Worm (Caenorhabditis elegans) whole organism, mixed stage, embryonic: Measurements from ENCODE around the gene F35C11.4.

Experiments
- M03D4.4 ChIP-seq: sonication (generic microtip); optimal IDR thresholded peaks from 2 replicates; lab custom pipeline; 2017; ENCODE audit warnings: mild to moderate bottlenecking, missing genetic modification characterization, missing compliant biosample characterization
- bed-3 ChIP-seq: fragments of 200-800 bp; sonication (Bioruptor generic); optimal IDR thresholded peaks from 3 replicates; lab custom pipeline; 2018; ENCODE audit warnings: mild to moderate bottlenecking, missing genetic modification characterization, moderate library complexity, missing compliant biosample characterization
- ceh-39 ChIP-seq: fragments of 150-350 bp; optimal IDR thresholded peaks from 2 replicates; lab custom pipeline; 2014; ENCODE audit warnings: missing biosample characterization, missing genetic modification characterization
- ceh-43 ChIP-seq: fragments of 200-800 bp; sonication (Bioruptor generic); optimal IDR thresholded peaks from 2 replicates; lab custom pipeline; 2018; ENCODE audit warnings: mild to moderate bottlenecking, missing genetic modification characterization, moderate library complexity, missing compliant biosample characterization
- ceh-83 ChIP-seq: fragments of 200-800 bp; sonication (Bioruptor generic); optimal IDR thresholded peaks from 2 replicates; lab custom pipeline; 2018; ENCODE audit warnings: mild to moderate bottlenecking, missing genetic modification characterization, missing compliant biosample characterization
- ces-1 ChIP-seq: fragments of 150-350 bp; optimal IDR thresholded peaks from 2 replicates; lab custom pipeline; 2014; ENCODE audit warnings: missing biosample characterization, missing genetic modification reagents, missing genetic modification characterization
- drap-1 ChIP-seq: fragments of 200-800 bp; sonication (Bioruptor generic); optimal IDR thresholded peaks from 3 replicates; lab custom pipeline; 2018; ENCODE audit warnings: mild to moderate bottlenecking, missing genetic modification characterization, missing compliant biosample characterization
- elt-1 ChIP-seq: sonication (generic microtip); optimal IDR thresholded peaks from 2 replicates; lab custom pipeline; 2017; ENCODE audit warnings: missing genetic modification characterization, mild to moderate bottlenecking, missing compliant biosample characterization, antibody characterized with exemption, moderate library complexity, borderline replicate concordance; ENCODE audit not compliant: insufficient read depth
- elt-3 ChIP-seq: fragments of 150-350 bp; optimal IDR thresholded peaks from 2 replicates; lab custom pipeline; 2014; ENCODE audit warnings: missing biosample characterization, missing genetic modification characterization
- flh-1 ChIP-seq: fragments of 200-800 bp; sonication (Bioruptor generic); optimal IDR thresholded peaks from 2 replicates; lab custom pipeline; 2018; ENCODE audit warnings: mild to moderate bottlenecking, missing genetic modification characterization, moderate library complexity, missing compliant biosample characterization
- ham-2 ChIP-seq: fragments of 200-800 bp; sonication (Bioruptor generic); optimal IDR thresholded peaks from 2 replicates; lab custom pipeline; 2018; ENCODE audit warnings: mild to moderate bottlenecking, missing genetic modification characterization, missing compliant biosample characterization
- hlh-1 ChIP-seq: fragments of 150-350 bp; optimal IDR thresholded peaks from 2 replicates; lab custom pipeline; 2014; ENCODE audit warnings: missing biosample characterization, missing genetic modification reagents, missing genetic modification characterization
- lin-13 ChIP-seq: fragments of 150-350 bp; optimal IDR thresholded peaks from 2 replicates; lab custom pipeline; 2014; ENCODE audit warnings: missing biosample characterization, missing genetic modification characterization
- lsy-2 ChIP-seq: fragments of 150-350 bp; optimal IDR thresholded peaks from 2 replicates; lab custom pipeline; 2014; ENCODE audit warnings: missing biosample characterization, missing genetic modification characterization
- mab-5 ChIP-seq: fragments of 150-350 bp; optimal IDR thresholded peaks from 2 replicates; lab custom pipeline; 2014; ENCODE audit warnings: missing biosample characterization, missing genetic modification characterization
- mls-2 ChIP-seq: sonication (generic microtip); optimal IDR thresholded peaks from 2 replicates; lab custom pipeline; 2016; ENCODE audit warnings: mild to moderate bottlenecking, missing genetic modification characterization, moderate library complexity, missing compliant biosample characterization
- nhr-12 ChIP-seq: fragments of 150-350 bp; optimal IDR thresholded peaks from 2 replicates; lab custom pipeline; 2014; ENCODE audit warnings: missing biosample characterization, missing genetic modification characterization
- nhr-2 ChIP-seq: fragments of 150-350 bp; optimal IDR thresholded peaks from 2 replicates; lab custom pipeline; 2014; ENCODE audit warnings: missing biosample characterization, missing genetic modification characterization
- nhr-237 ChIP-seq: fragments of 150-350 bp; optimal IDR thresholded peaks from 2 replicates; lab custom pipeline; 2014; ENCODE audit warnings: missing biosample characterization, missing genetic modification characterization
- nhr-28 ChIP-seq: fragments of 150-350 bp; optimal IDR thresholded peaks from 2 replicates; lab custom pipeline; 2014; ENCODE audit warnings: missing biosample characterization, missing genetic modification characterization
- nhr-76 ChIP-seq: sonication (generic microtip); optimal IDR thresholded peaks from 2 replicates; lab custom pipeline; 2017; ENCODE audit warnings: missing biosample characterization, missing genetic modification characterization
- pha-4 ChIP-seq: fragments of 150-350 bp; optimal IDR thresholded peaks from 2 replicates; lab custom pipeline; 2018; ENCODE audit warnings: missing biosample characterization, missing genetic modification reagents, missing genetic modification characterization
- sem-2 ChIP-seq: fragments of 200-800 bp; sonication (Bioruptor generic); optimal IDR thresholded peaks from 2 replicates; lab custom pipeline; 2018; ENCODE audit warnings: mild to moderate bottlenecking, missing genetic modification characterization, missing compliant biosample characterization
- sptf-1 ChIP-seq: sonication (generic microtip); optimal IDR thresholded peaks from 2 replicates; lab custom pipeline; 2017; ENCODE audit warnings: mild to moderate bottlenecking, missing genetic modification characterization, moderate library complexity, missing compliant biosample characterization
- tbx-8 ChIP-seq: fragments of 200-800 bp; sonication (Bioruptor generic); optimal IDR thresholded peaks from 2 replicates; lab custom pipeline; 2018; ENCODE audit warnings: mild to moderate bottlenecking, missing genetic modification characterization, moderate library complexity, missing compliant biosample characterization
- unc-120 ChIP-seq: sonication (generic microtip); optimal IDR thresholded peaks from 2 replicates; lab custom pipeline; 2017; ENCODE audit warnings: missing genetic modification characterization, missing compliant biosample characterization; ENCODE audit not compliant: poor library complexity, severe bottlenecking
- unc-39 ChIP-seq: fragments of 150-350 bp; optimal IDR thresholded peaks from 2 replicates; lab custom pipeline; 2014; ENCODE audit warnings: missing biosample characterization, missing genetic modification characterization
- unc-62 ChIP-seq: fragments of 150-350 bp; optimal IDR thresholded peaks from 2 replicates; lab custom pipeline; 2014; ENCODE audit warnings: missing biosample characterization, missing genetic modification reagents, missing genetic modification characterization
- zip-8 ChIP-seq: fragments of 150-350 bp; optimal IDR thresholded peaks from 2 replicates; lab custom pipeline; 2014; ENCODE audit warnings: missing biosample characterization, missing genetic modification characterization

Gene F35C11.4

ce11 chrII:8266559-8266958 lies 17.8 kb downstream of the F35C11.4 start:
- TF ChIP-seq ham-2 (GFP tag; lab: Kevin White, UChicago) (no peak), nhr-237 (tag; lab: Kevin White, UChicago) (no peak), elt-1 (tag; lab: Kevin White, UChicago) (no peak), unc-62 (GFP tag; lab: Kevin White, UChicago) (no peak), tbx-8 (GFP tag; lab: Kevin White, UChicago) (no peak), nhr-2 (tag; lab: Kevin White, UChicago) (no peak), sem-2 (no peak), nhr-76 (tag; lab: Kevin White, UChicago) (no peak)

DNA sequence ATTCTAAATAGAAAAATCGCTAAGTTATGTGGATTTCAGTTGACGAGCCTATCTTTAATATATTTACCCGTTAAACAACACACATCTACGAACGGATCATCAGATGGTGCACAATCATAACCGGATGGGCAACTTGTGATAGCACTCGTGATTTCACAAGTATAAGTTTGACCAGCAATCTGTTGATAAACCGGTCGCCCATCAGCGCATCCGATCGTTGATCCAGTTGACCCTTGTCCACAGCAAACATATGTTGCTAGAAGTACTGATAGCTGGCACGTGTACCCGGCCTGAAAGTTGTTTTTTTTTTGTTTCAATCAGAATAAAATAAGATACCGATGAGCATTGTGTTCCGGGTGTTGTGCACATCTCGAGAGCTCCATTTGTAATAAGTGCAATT lies 18.9 kb downstream of the F35C11.4 start:
- TF ChIP-seq ces-1 (GFP tag; lab: Kevin White, UChicago) = no peak
- no peak for TF ChIP-seq ceh-43
- no peak for TF ChIP-seq zip-8
- no peak for TF ChIP-seq unc-62 (GFP tag; lab: Kevin White, UChicago)
- no peak for TF ChIP-seq sem-2
- no peak for TF ChIP-seq flh-1 (GFP tag; lab: Kevin White, UChicago)
- TF ChIP-seq mab-5 (tag; lab: Kevin White, UChicago) = no peak
- no peak for TF ChIP-seq ham-2 (GFP tag; lab: Kevin White, UChicago)
- TF ChIP-seq nhr-12 (tag; lab: Kevin White, UChicago) = no peak
- no peak for TF ChIP-seq nhr-2 (tag; lab: Kevin White, UChicago)
- no peak for TF ChIP-seq nhr-28 (tag; lab: Kevin White, UChicago)
- no peak for TF ChIP-seq pha-4 (tag; lab: Kevin White, UChicago)
- TF ChIP-seq, all 35 proteins: peak for 0

DNA sequence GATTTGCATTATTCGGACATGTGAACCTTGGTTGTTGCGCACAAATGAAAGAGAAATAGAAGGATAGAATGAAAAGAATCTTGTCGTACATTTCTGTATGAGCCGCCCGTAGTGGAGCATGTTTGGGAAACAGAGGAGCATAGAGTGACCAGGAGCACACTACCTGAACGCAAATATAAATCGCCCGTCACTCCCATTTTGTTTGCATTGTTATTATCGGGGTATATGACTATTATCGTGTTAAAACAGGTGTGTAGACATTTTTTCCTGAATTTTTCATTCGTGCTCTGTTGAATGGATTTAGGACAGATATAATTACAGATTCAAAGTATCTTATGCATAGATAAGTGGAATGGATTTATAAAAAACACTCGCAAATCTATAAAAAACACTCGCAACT lies 20.5 kb downstream of the F35C11.4 start, which contains the start of gene K01C8.2:
K01C8.2 (minus strand) TSS at position 101 of the 400 bp plus-strand sequence.
- TF ChIP-seq zip-8 (no peak), flh-1 (GFP tag; lab: Kevin White, UChicago) (no peak), lin-13 (no peak), elt-1 (tag; lab: Kevin White, UChicago) (no peak), unc-39 (no peak), elt-3 (tag; lab: Kevin White, UChicago) (no peak), sem-2 (no peak), hlh-1 (tag; lab: Kevin White, UChicago) (no peak), unc-62 (GFP tag; lab: Kevin White, UChicago) (no peak), M03D4.4 (tag; lab: Kevin White, UChicago) (no peak), nhr-237 (tag; lab: Kevin White, UChicago) (no peak)

- TF ChIP-seq bed-3 (GFP tag; lab: Kevin White, UChicago) (no peak), drap-1 (no peak), unc-62 (GFP tag; lab: Kevin White, UChicago) (no peak), ceh-83 (GFP tag; lab: Kevin White, UChicago) (no peak), lsy-2 (tag; lab: Kevin White, UChicago) (no peak), nhr-28 (tag; lab: Kevin White, UChicago) (no peak), mls-2 (tag; lab: Kevin White, UChicago) (no peak), lin-13 (no peak), ceh-39 (no peak), zip-8 (no peak), sptf-1 (tag; lab: Kevin White, UChicago) (no peak), sem-2 (no peak), ces-1 (GFP tag; lab: Kevin White, UChicago) (no peak)
Measured at ce11 chrII:8269855-8270647, 21.2 kb downstream of the F35C11.4 start, which contains the start of gene tdc-1. TSS of gene tdc-1 (plus strand) at chrII:8270597.

DNA sequence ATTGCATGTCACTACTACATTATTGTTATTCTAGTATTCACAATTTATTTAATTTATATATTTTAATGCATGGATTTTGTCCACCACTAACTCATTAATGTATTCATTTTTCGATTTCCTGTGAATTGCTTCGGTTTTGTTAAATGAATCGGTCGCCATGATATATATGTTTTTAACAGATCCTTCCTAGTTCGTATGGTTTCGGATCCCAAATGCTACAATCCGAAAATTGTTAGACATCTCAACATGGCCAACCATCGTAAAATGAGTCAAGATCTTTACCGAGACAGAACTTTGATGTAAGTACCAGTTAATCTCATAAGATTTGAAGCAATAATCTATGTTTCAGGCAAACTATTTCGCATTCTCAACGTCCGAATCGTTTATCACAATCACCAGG lies 24.3 kb downstream of the F35C11.4 start:
- TF ChIP-seq sem-2 = no peak
- TF ChIP-seq elt-1 (tag; lab: Kevin White, UChicago) = no peak
- no peak for TF ChIP-seq unc-120 (tag; lab: Kevin White, UChicago)
- no peak for TF ChIP-seq sptf-1 (tag; lab: Kevin White, UChicago)
- TF ChIP-seq unc-39 = no peak
- TF ChIP-seq unc-62 (GFP tag; lab: Kevin White, UChicago) = no peak
- TF ChIP-seq lsy-2 (tag; lab: Kevin White, UChicago) = no peak
- no peak for TF ChIP-seq ceh-83 (GFP tag; lab: Kevin White, UChicago)
